Worm (Caenorhabditis elegans) whole organism, L3 larva: ENCODE data around the gene F10E9.3.
A peak's percentile ranks its signal among the peaks of the same experiment; 100 is the strongest.

ENCODE experiments used
- R02D3.7 ChIP-seq: fragments of 150-350 bp; optimal IDR thresholded peaks from 2 replicates; lab custom pipeline; 2014; ENCODE audit warnings: missing biosample characterization, missing genetic modification characterization
- ZK546.5 ChIP-seq: sonication (generic microtip); optimal IDR thresholded peaks from 2 replicates; lab custom pipeline; 2017; ENCODE audit warnings: missing biosample characterization, missing genetic modification characterization
- ama-1 ChIP-seq: fragments of 150-350 bp; optimal IDR thresholded peaks from 2 replicates; lab custom pipeline; 2018
- ceh-16 ChIP-seq: sonication (generic microtip); optimal IDR thresholded peaks from 2 replicates; lab custom pipeline; 2017; ENCODE audit warnings: missing biosample characterization, missing genetic modification characterization
- ceh-28 ChIP-seq: fragments of 150-350 bp; optimal IDR thresholded peaks from 2 replicates; lab custom pipeline; 2014; ENCODE audit warnings: missing biosample characterization, missing genetic modification reagents, missing genetic modification characterization
- ceh-82 ChIP-seq: fragments of 150-350 bp; optimal IDR thresholded peaks from 2 replicates; lab custom pipeline; 2014; ENCODE audit warnings: missing biosample characterization, missing genetic modification characterization
- ceh-9 ChIP-seq: sonication (generic microtip); optimal IDR thresholded peaks from 2 replicates; lab custom pipeline; 2018; ENCODE audit warnings: missing biosample characterization, missing genetic modification characterization
- daf-12 ChIP-seq: fragments of 150-350 bp; optimal IDR thresholded peaks from 2 replicates; lab custom pipeline; 2014; ENCODE audit warnings: missing biosample characterization, missing genetic modification reagents, missing genetic modification characterization
- egl-27 ChIP-seq: sonication (generic microtip); optimal IDR thresholded peaks from 4 replicates; lab custom pipeline; 2017; ENCODE audit warnings: missing biosample characterization, missing genetic modification reagents, missing genetic modification characterization
- egl-5 ChIP-seq: fragments of 150-350 bp; optimal IDR thresholded peaks from 2 replicates; lab custom pipeline; 2017; ENCODE audit warnings: missing biosample characterization, missing genetic modification reagents, missing genetic modification characterization, inconsistent platforms
- elt-2 ChIP-seq: sonication (generic microtip); optimal IDR thresholded peaks from 2 replicates; lab custom pipeline; 2016; ENCODE audit warnings: missing genetic modification reagents, mild to moderate bottlenecking, missing genetic modification characterization, missing compliant biosample characterization
- elt-3 ChIP-seq, 3 experiments: fragments of 150-350 bp in 1 of 3; sonication (generic microtip) in 2 of 3; optimal IDR thresholded peaks; 2 replicates in 2 of 3; 4 replicates in 1 of 3; lab custom pipeline; 2014 to 2017; ENCODE audit warnings: missing biosample characterization in 3 of 3, missing genetic modification characterization in 3 of 3
- eor-1 ChIP-seq, 2 experiments: fragments of 150-350 bp; optimal IDR thresholded peaks; 2 replicates each; lab custom pipeline; 2014 to 2018; ENCODE audit warnings: missing biosample characterization in 2 of 2, missing genetic modification characterization in 2 of 2
- fkh-10 ChIP-seq: sonication (generic microtip); optimal IDR thresholded peaks from 2 replicates; lab custom pipeline; 2017; ENCODE audit warnings: missing biosample characterization, missing genetic modification reagents, missing genetic modification characterization
- fkh-2 ChIP-seq: fragments of 150-350 bp; optimal IDR thresholded peaks from 2 replicates; lab custom pipeline; 2014; ENCODE audit warnings: missing biosample characterization, missing genetic modification reagents, missing genetic modification characterization
- fos-1 ChIP-seq: fragments of 150-350 bp; optimal IDR thresholded peaks from 2 replicates; lab custom pipeline; 2014; ENCODE audit warnings: missing biosample characterization, missing genetic modification characterization
- hmg-11 ChIP-seq: sonication (generic microtip); optimal IDR thresholded peaks from 2 replicates; lab custom pipeline; 2016; ENCODE audit warnings: missing genetic modification characterization, missing compliant biosample characterization
- jun-1 ChIP-seq: fragments of 150-350 bp; optimal IDR thresholded peaks from 2 replicates; lab custom pipeline; 2014; ENCODE audit warnings: missing biosample characterization, missing genetic modification reagents, missing genetic modification characterization
- lin-15B ChIP-seq: fragments of 150-350 bp; optimal IDR thresholded peaks from 2 replicates; lab custom pipeline; 2014; ENCODE audit warnings: missing biosample characterization, missing genetic modification characterization
- lin-39 ChIP-seq: fragments of 150-350 bp; optimal IDR thresholded peaks from 2 replicates; lab custom pipeline; 2018; ENCODE audit warnings: missing biosample characterization, missing genetic modification reagents, missing genetic modification characterization
- lsy-12 ChIP-seq: sonication (generic microtip); optimal IDR thresholded peaks from 2 replicates; lab custom pipeline; 2016; ENCODE audit warnings: mild to moderate bottlenecking, missing genetic modification characterization, missing compliant biosample characterization
- mml-1 ChIP-seq: fragments of 150-350 bp; sonication (generic microtip); optimal IDR thresholded peaks from 3 replicates; lab custom pipeline; 2014; ENCODE audit warnings: missing biosample characterization, missing genetic modification characterization
- nfya-1 ChIP-seq: sonication (generic microtip); optimal IDR thresholded peaks from 2 replicates; lab custom pipeline; 2017; ENCODE audit warnings: missing genetic modification characterization, mild to moderate bottlenecking, missing compliant biosample characterization, antibody characterized with exemption, moderate library complexity; ENCODE audit not compliant: insufficient read depth
- nhr-11 ChIP-seq: fragments of 150-350 bp; optimal IDR thresholded peaks from 2 replicates; lab custom pipeline; 2014; ENCODE audit warnings: missing biosample characterization, missing genetic modification characterization
- nhr-12 ChIP-seq: fragments of 150-350 bp; optimal IDR thresholded peaks from 2 replicates; lab custom pipeline; 2014; ENCODE audit warnings: missing biosample characterization, missing genetic modification characterization
- nhr-23 ChIP-seq: fragments of 150-350 bp; optimal IDR thresholded peaks from 2 replicates; lab custom pipeline; 2014; ENCODE audit warnings: missing biosample characterization, missing genetic modification reagents, missing genetic modification characterization
- nhr-237 ChIP-seq: fragments of 150-350 bp; optimal IDR thresholded peaks from 2 replicates; lab custom pipeline; 2014; ENCODE audit warnings: missing biosample characterization, missing genetic modification characterization
- nhr-25 ChIP-seq: sonication (generic microtip); optimal IDR thresholded peaks from 2 replicates; lab custom pipeline; 2017; ENCODE audit warnings: missing biosample characterization, missing genetic modification characterization
- nhr-28 ChIP-seq: fragments of 150-350 bp; optimal IDR thresholded peaks from 2 replicates; lab custom pipeline; 2014; ENCODE audit warnings: missing biosample characterization, missing genetic modification characterization
- nhr-43 ChIP-seq: sonication (generic microtip); optimal IDR thresholded peaks from 2 replicates; lab custom pipeline; 2016; ENCODE audit warnings: mild to moderate bottlenecking, missing genetic modification characterization, missing compliant biosample characterization; ENCODE audit not compliant: poor library complexity, severe bottlenecking
- nhr-67 ChIP-seq: fragments of 150-350 bp; optimal IDR thresholded peaks from 2 replicates; lab custom pipeline; 2014; ENCODE audit warnings: missing biosample characterization, missing genetic modification characterization
- nhr-76 ChIP-seq: fragments of 150-350 bp; sonication (generic microtip); optimal IDR thresholded peaks from 5 replicates; lab custom pipeline; 2014; ENCODE audit warnings: missing biosample characterization, missing genetic modification characterization
- pha-4 ChIP-seq: fragments of 150-350 bp; optimal IDR thresholded peaks from 2 replicates; lab custom pipeline; 2014; ENCODE audit warnings: missing biosample characterization, missing genetic modification reagents, missing genetic modification characterization
- pqm-1 ChIP-seq: fragments of 150-350 bp; optimal IDR thresholded peaks from 2 replicates; lab custom pipeline; 2017; ENCODE audit warnings: missing biosample characterization, missing genetic modification characterization, inconsistent platforms
- sea-2 ChIP-seq: fragments of 150-350 bp; sonication (generic microtip); optimal IDR thresholded peaks from 4 replicates; lab custom pipeline; 2014; ENCODE audit warnings: missing biosample characterization, missing genetic modification reagents, missing genetic modification characterization
- skn-1 ChIP-seq: fragments of 150-350 bp; optimal IDR thresholded peaks from 2 replicates; lab custom pipeline; 2014; ENCODE audit warnings: missing biosample characterization, missing genetic modification characterization
- snpc-4 ChIP-seq: fragments of 150-350 bp; optimal IDR thresholded peaks from 2 replicates; lab custom pipeline; 2014; ENCODE audit warnings: missing biosample characterization, missing genetic modification characterization
- tbx-2 ChIP-seq: sonication (generic microtip); optimal IDR thresholded peaks from 2 replicates; lab custom pipeline; 2016; ENCODE audit warnings: mild to moderate bottlenecking, missing genetic modification characterization, missing compliant biosample characterization
- unc-39 ChIP-seq: sonication (generic microtip); optimal IDR thresholded peaks from 4 replicates; lab custom pipeline; 2017; ENCODE audit warnings: missing biosample characterization, missing genetic modification characterization
- unc-62 ChIP-seq: fragments of 150-350 bp; sonication (generic microtip); optimal IDR thresholded peaks from 4 replicates; lab custom pipeline; 2014; ENCODE audit warnings: missing biosample characterization, missing genetic modification reagents, missing genetic modification characterization
- zag-1 ChIP-seq: fragments of 150-350 bp; optimal IDR thresholded peaks from 2 replicates; lab custom pipeline; 2014; ENCODE audit warnings: missing biosample characterization, missing genetic modification characterization
- ztf-11 ChIP-seq: fragments of 150-350 bp; optimal IDR thresholded peaks from 2 replicates; lab custom pipeline; 2014; ENCODE audit warnings: missing biosample characterization, missing genetic modification characterization
- ztf-4 ChIP-seq: fragments of 150-350 bp; optimal IDR thresholded peaks from 2 replicates; lab custom pipeline; 2014; ENCODE audit warnings: missing biosample characterization, missing genetic modification characterization

Gene F10E9.3

DNA sequence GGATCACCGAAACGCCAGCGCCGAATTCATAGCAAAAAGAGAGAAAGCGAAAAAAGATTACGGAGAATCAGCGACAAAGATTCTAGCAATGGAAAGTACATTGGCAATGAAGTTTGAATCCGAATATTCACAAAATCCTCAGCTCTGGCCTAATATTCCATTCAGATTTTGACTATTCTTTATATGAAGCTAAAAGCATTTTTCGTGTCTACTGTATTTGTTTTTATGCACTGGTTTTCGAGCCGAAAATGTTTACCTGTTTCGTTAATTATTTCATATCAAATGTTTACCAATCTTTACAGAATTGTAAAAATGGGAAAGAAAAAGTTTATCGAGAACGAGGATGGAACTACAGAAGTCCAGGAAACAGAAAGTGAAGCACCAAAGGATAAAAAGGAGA is 2.6 kb upstream of the F10E9.3 start, which contains the start of gene F10E9.4:
F10E9.4 (plus strand) TSS at position 301 of the 400 bp plus-strand sequence.
- TF ChIP-seq ceh-16 (tag; lab: Kevin White, UChicago): no peak
- no peak for TF ChIP-seq nhr-11 (tag; lab: Kevin White, UChicago)
- no peak for TF ChIP-seq pqm-1 (tag; lab: Kevin White, UChicago)
- TF ChIP-seq nhr-25: no peak
- TF ChIP-seq unc-62 (GFP tag; lab: Kevin White, UChicago): no peak
- TF ChIP-seq R02D3.7: no peak
- TF ChIP-seq ceh-9 (tag; lab: Kevin White, UChicago): no peak
- TF ChIP-seq ZK546.5: no peak
- no peak for TF ChIP-seq nhr-76 (tag; lab: Kevin White, UChicago)
- TF ChIP-seq nhr-67 (tag; lab: Kevin White, UChicago): no peak

DNA sequence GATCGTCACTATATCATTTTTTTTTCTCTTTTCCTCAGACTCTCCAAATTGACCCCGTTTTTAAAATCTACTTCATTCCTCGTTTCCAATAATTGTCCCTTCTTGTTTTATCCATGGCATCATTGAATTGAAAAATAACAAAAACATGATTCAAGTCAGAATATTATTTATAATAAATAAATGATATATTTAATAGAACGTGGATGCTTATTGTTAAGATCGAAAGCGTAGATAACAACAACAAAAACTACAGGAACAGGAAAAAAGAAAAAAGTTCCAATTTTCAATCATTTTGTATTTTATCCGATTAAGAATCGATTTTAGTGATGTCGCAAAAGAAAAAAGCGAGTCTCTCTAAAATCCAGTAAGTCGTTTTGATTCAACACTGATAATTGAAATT is 1.6 kb downstream of the F10E9.3 start, which contains the start of gene F10E9.2:
F10E9.2 (plus strand) TSS at position 301 of the 400 bp plus-strand sequence.
- TF ChIP-seq ceh-28 (tag; lab: Kevin White, UChicago): no peak
- no peak for TF ChIP-seq mml-1
- no peak for TF ChIP-seq ZK546.5
- TF ChIP-seq ztf-11 (tag; lab: Kevin White, UChicago): no peak
- TF ChIP-seq ztf-4 (tag; lab: Kevin White, UChicago): no peak
- TF ChIP-seq skn-1 (tag; lab: Kevin White, UChicago): no peak
- TF ChIP-seq unc-39 (tag; lab: Kevin White, UChicago): no peak
- TF ChIP-seq nhr-28 (tag; lab: Kevin White, UChicago): no peak
- TF ChIP-seq jun-1 (tag; lab: Kevin White, UChicago): no peak
- no peak for TF ChIP-seq egl-5 (tag; lab: Kevin White, UChicago)
- TF ChIP-seq unc-62 (GFP tag; lab: Kevin White, UChicago): no peak
- no peak for TF ChIP-seq snpc-4
- TF ChIP-seq pha-4: no peak
- TF ChIP-seq fkh-10 (GFP tag; lab: Kevin White, UChicago): no peak

DNA sequence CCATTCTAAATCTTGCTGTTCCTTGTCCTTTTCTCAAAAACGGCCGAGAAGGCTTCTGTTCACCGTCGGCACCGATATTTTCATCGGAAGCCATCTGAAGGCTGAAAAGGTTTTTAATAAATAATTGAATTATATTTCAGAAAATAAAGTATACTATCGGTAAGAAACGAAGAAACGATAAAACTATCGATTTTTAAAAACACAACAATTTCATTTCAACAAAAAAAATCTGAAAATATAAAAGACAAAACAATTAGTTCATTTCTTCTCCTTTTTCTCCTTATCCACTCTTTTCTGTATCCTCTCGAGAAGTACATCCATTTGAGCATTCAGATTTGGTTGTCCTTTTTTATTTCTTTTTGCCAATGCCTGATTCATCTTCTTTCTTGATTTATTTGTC is 7.7 kb downstream of the F10E9.3 start, which contains the start of gene sas-4:
sas-4 (minus strand) TSS at position 101 of the 400 bp plus-strand sequence.
- TF ChIP-seq ZK546.5 (no peak), fos-1 (tag; lab: Kevin White, UChicago) (no peak), nhr-12 (tag; lab: Kevin White, UChicago) (no peak), sea-2 (no peak)
- TF ChIP-seq, all 47 proteins: peak for 0

DNA sequence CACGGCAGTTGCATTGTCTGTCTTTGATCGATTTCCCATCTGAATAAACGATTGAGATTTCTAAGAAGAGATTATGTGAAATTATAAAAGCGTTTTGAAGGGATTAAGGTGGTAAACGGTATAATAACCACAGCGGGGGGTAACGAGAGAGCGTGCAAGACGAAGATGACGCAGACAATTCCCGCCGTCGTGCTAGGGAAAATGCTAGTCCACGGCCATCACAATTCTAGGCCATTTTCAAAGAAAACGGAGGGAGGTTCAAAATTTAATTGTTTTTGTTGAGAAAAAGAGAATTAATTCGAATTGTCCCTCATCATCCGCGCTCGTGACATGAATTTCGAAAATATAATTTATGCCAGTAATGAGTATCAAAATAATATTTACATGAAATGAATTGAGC is 8.3 kb downstream of the F10E9.3 start, which contains the start of gene F10E9.11:
F10E9.11 (minus strand) TSS at position 161 of the 400 bp plus-strand sequence.
- TF ChIP-seq ceh-16 (tag; lab: Kevin White, UChicago) (no peak), ztf-4 (tag; lab: Kevin White, UChicago) (no peak), nhr-11 (tag; lab: Kevin White, UChicago) (no peak), ceh-9 (tag; lab: Kevin White, UChicago) (no peak), jun-1 (tag; lab: Kevin White, UChicago) (no peak), nhr-43 (tag; lab: Kevin White, UChicago) (peak; percentile 83), mml-1 (no peak), ZK546.5 (no peak), elt-3 (tag; optimal IDR thresholded peaks at IDR 0.05; lab: Kevin White, UChicago) (no peak), fkh-10 (GFP tag; lab: Kevin White, UChicago) (no peak), ceh-82 (tag; lab: Kevin White, UChicago) (no peak), snpc-4 (peak; percentile 76), hmg-11 (tag; lab: Kevin White, UChicago) (peak; percentile 61), nfya-1 (tag; lab: Kevin White, UChicago) (peak; percentile 86), elt-2 (tag; lab: Kevin White, UChicago) (peak; percentile 2), zag-1 (tag; lab: Kevin White, UChicago) (no peak), egl-27 (tag; lab: Kevin White, UChicago) (no peak), R02D3.7 (peak; percentile 55), unc-62 (GFP tag; lab: Kevin White, UChicago) (no peak), skn-1 (tag; lab: Kevin White, UChicago) (no peak), eor-1 (tag; optimal IDR thresholded peaks at IDR 0.05; lab: Kevin White, UChicago) (no peak), fkh-2 (tag; lab: Kevin White, UChicago) (no peak), pha-4 (peak; percentile 84), egl-5 (tag; lab: Kevin White, UChicago) (peak; percentile 64), lin-39 (tag; lab: Kevin White, UChicago) (peak; percentile 40), lsy-12 (tag; lab: Kevin White, UChicago) (peak; percentile 50), sea-2 (no peak), lin-15B (tag; lab: Kevin White, UChicago) (peak; percentile 84), daf-12 (tag; lab: Kevin White, UChicago) (no peak), nhr-23 (tag; lab: Kevin White, UChicago) (peak; percentile 84), ceh-28 (tag; lab: Kevin White, UChicago) (peak; percentile 26), fos-1 (tag; lab: Kevin White, UChicago) (no peak), nhr-237 (tag; lab: Kevin White, UChicago) (no peak), nhr-67 (tag; lab: Kevin White, UChicago) (no peak), pqm-1 (tag; lab: Kevin White, UChicago) (peak; percentile 2), nhr-25 (peak; percentile 76), nhr-28 (tag; lab: Kevin White, UChicago) (no peak), unc-39 (tag; lab: Kevin White, UChicago) (no peak), nhr-12 (tag; lab: Kevin White, UChicago) (no peak), ztf-11 (tag; lab: Kevin White, UChicago) (no peak), tbx-2 (tag; lab: Kevin White, UChicago) (no peak), nhr-76 (tag; lab: Kevin White, UChicago) (no peak), ama-1 (lab: Kevin White, UChicago) (peak; percentile 20)
